Worm (Caenorhabditis elegans) whole organism, L4 larva: ENCODE data around the gene K07C11.8.

Experiments used
- R02D3.7 ChIP-seq: fragments of 150-350 bp; sonication (generic microtip); optimal IDR thresholded peaks from 3 replicates; lab custom pipeline; 2014; ENCODE audit warnings: missing biosample characterization, missing genetic modification characterization
- aha-1 ChIP-seq: fragments of 150-350 bp; peaks from one replicate; lab custom pipeline; 2014; ENCODE audit warnings: missing biosample characterization, missing genetic modification characterization
- dve-1 ChIP-seq: sonication (generic microtip); optimal IDR thresholded peaks from 2 replicates; lab custom pipeline; 2017; ENCODE audit warnings: antibody characterized with exemption, mild to moderate bottlenecking, missing genetic modification characterization, missing compliant biosample characterization; ENCODE audit not compliant: insufficient read depth
- egl-27 ChIP-seq: sonication (generic microtip); optimal IDR thresholded peaks from 3 replicates; lab custom pipeline; 2017; ENCODE audit warnings: missing biosample characterization, missing genetic modification reagents, missing genetic modification characterization

ce11 chrV:8203085-8203643, 14.5 kb downstream of the K07C11.8 start, which contains the start of gene cest-17:
- TF ChIP-seq egl-27 (tag; lab: Kevin White, UChicago) = no peak
- no peak for TF ChIP-seq aha-1 (tag; lab: Kevin White, UChicago)
- no peak for TF ChIP-seq R02D3.7 (tag; lab: Kevin White, UChicago)
- peak; percentile 36 for TF ChIP-seq dve-1 (tag; lab: Kevin White, UChicago)
